Fruit fly (Drosophila melanogaster): ENCODE measurements around the gene B52.

B52 gene

DNA sequence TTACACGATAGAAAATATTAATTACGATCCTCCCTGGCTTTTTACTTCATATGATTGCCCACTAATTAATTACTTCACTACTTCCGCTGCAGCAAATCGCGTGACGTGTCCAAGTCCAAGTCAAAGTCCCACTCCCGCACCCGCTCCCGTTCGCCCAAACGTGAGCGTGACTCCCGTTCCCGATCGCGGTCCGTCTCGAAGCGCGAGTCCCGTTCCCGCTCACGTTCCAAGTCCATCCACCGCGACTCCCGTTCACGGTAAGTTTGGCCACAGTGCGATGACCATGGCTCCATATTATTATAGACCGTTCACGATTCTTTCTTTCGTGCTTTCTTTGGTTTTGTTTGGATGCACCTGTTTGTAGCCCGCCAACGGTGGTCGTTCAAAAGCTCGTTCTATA is 4.9 kb downstream of the B52 start:
- TF ChIP-seq noc (tag; optimal IDR thresholded peaks at IDR 0.05), result no peak

DNA sequence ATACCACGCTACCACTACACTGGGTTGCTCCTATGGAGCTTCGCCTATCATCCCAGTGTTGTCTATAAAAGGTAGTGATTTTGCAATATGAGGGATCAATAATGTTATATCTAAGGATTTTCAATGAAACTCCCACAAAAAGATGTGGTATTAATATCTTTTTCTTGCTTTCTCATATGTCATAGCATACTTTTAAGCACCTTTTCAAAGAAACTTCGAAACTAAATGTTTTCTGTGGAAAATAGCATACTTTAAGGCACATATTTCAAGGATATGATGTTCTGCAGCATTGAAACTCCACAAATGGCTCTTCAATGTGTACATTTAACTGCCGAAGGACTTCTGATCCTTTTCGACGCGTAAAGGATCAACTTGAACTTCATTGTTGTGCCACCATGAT is 11.8 kb downstream of the B52 start:
- no peak for TF ChIP-seq noc (tag; optimal IDR thresholded peaks at IDR 0.05)

DNA sequence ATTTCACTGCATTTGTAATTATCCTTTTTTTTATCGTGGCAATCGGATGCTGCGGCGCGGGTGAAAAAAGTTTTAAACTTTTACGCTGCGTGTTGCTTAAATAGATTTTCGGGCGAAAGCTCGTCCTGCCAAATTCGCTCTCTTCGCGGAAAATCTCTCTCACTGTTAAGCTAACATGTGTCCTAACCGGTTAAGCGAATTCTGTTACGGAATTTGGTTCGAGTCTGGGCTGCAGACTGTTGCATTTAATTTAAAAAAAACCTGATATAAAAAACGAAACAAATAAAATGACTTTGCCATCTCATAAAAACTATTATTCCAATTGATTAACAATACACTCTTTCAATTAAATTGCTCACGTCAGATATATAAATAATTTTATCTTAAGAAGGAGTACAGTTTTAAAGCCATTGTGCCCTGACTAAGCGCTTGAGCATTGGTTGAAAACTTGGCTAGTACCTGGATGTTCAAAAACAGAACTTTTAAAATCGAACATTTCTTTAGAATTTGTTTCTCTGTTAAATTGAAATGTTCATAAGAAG is 13.5 kb downstream of the B52 start, which contains the start of gene Task6:
Gene Task6 (minus strand): TSS at position 51 of the 542 bp plus-strand sequence.
- TF ChIP-seq noc (tag; optimal IDR thresholded peaks at IDR 0.05), result no peak

DNA sequence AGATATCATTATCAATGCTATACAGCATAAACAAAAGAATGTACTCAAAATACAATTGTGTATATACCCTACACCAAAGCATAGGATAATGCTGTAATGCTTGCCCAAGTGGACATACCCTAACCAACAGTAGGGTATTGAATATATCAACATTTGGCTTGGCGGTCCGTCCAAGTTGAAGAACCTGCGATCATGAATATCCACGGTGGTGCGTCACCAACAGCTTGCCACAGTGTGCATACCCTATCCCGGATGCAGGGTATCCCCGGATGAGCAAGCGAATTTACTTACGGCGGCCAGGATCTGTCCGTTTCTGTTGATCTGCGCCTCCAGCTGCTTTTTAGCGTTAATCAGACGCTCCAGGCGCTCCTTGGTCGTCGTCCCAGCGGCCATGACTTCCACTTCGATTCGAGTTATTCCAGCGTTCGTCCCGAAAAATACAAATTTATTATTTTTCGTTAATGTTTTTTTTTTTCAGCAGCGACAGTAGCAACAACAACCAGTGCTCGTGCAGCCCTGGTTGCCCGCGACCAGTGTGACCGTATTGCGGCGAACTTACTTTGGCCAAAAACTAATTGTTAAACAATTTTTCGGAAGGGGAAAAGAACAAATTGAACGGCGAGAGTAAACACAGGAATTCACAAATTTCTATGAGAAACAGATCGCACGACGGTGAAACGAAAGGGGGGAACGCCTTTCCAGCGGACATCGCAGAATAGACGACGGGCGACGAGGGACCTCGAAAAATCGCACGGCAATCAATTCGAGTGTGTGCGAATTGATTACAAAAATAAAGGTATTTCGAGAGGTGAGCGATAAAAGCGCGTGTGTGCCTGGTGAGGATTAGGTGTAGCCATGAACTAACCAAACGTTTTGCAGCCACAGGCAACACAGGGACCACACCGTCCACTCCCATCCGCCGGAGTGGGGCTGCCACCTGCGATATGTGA is 15.3 kb downstream of the B52 start, which contains the start of the genes Lkb1 and CG9588:
Gene Lkb1 (plus strand): TSS at position 413 of the 950 bp plus-strand sequence.
Gene CG9588 (minus strand): TSS at position 545 of the 950 bp plus-strand sequence.
- TF ChIP-seq noc (tag; optimal IDR thresholded peaks at IDR 0.05), result no peak

DNA sequence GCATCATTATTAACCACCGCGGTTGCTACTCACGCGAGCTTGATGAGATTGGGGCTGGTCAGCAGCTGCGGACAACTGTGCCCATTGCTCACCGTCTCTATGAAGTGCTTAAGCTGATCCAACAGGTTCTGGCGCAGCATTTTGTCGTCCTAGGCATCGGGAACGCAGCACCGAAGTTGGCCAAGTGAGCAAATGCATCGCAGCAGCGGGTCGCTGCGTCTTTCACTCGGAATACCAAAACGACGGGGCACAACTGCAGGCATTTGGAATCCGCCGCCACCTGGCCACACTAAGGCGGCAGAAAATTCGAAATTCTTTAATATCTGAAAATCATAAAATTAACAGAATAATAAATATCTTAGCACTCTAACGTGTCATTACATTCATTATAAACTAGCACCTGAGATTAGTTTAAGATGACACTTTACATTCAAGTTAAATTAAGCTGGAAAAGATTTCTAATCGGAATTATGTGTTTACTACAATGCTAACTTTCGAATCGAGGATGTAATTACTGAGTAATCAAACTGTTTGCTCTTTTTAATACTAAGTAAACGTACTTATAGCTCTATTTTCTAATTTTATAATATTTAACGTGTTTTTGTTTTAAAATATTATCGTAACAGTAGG is 22.0 kb downstream of the B52 start:
- TF ChIP-seq noc (tag; optimal IDR thresholded peaks at IDR 0.05), result no peak

DNA sequence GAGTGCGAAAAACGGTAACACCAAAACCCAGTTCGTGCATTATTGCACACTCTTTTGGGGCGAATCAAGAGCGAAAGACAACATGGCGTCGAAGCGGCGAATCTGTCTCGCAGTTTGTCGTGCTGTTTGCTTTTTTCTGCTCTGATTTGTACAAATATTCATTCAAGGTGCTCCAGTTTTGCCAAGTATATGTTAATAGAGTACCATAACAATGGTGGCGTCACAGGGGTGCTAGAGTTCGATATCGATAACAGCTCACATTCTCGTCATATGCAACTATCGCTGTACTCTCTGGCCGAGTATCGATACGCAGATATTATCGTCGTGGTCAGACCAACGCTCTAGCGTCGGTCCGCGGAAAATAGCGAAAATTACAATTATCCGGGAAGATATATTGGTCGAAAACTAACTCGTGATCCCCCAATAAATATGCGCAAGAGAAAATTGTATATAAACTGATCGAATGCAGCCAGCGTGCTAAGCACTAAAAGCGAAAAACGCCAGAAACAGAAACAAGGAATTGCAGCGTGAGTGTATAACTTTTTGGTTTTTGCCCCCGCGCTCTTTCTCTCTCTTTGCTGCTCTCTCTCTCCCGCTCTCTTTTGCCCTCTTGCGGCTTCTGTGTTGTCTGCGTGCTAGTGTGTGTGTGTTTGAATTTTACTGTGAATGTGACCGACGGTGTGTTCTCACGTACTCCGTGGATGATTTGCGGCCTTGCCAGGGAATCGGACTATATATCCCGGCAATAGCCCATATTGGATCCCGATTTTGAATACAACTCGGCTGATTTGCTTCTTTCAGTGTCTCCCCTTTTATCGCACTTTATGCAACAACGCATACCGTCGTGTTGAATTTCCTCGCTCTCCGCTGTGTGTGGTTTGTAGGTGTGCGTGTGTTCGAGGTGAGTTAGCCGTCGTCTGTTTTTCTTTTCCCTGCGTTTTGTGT is 22.8 kb downstream of the B52 start, which contains the start of gene flfl:
Gene flfl (plus strand): TSS at position 298 of the 945 bp plus-strand sequence.
- no peak for TF ChIP-seq noc (tag; optimal IDR thresholded peaks at IDR 0.05)

DNA sequence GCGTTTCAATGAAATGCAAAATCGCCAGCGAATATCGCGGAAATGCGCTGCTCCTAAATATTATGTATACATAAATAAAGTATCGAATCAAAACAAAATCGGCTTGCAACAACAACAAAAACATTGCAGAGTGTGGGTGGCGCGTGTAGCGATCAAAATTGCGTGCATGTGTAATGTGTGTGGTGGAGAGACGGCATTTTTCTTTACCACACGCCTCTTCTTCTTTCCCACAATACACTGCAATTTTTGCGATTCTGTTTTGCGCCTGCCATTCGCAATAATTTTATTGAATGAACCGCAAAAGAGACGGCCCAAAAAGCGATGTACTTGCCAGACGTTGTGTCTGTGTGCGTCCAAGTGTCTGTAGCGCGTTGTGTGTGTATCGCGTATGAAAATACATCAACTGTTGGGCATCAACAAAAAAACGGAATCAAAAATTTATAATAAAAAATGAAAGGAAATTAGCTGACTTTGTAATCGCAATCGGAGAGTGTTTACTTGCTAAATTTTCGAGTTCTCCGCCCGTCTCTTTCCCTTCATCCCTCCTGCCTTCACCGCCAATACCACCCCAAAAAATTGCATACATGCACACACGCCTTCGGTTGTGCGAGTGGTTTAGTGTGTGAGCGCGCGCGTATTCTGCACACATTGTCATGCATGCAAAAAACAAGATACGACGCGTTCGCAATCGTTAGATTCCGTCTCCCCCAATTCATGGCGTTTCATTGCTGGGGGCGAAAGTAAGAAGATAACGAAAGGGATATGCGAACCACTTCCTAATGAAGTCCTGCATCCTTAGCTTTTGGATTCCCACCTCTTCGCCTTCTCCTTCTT is 23.7 kb downstream of the B52 start:
- TF ChIP-seq noc (tag; optimal IDR thresholded peaks at IDR 0.05), result peak; percentile 22

DNA sequence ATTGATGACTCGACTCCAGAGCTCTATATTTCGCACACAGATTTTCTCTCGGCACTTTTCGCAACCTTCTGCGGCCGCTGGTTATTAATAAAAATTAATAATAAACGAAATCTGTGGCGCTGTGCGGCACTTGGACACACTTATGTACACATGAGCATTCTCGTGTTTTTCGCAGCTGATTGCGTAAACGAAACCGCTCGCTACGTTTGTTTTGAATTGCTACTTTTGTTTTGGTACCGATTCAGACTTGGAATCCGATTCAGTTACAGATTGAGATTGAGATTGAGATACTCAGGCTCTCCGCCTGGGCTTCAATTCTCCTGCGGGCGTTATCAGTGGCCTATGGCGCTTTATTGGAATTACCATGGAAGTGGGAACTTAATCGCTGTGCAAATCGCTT is 24.9 kb downstream of the B52 start:
- no peak for TF ChIP-seq noc (tag; optimal IDR thresholded peaks at IDR 0.05)

DNA sequence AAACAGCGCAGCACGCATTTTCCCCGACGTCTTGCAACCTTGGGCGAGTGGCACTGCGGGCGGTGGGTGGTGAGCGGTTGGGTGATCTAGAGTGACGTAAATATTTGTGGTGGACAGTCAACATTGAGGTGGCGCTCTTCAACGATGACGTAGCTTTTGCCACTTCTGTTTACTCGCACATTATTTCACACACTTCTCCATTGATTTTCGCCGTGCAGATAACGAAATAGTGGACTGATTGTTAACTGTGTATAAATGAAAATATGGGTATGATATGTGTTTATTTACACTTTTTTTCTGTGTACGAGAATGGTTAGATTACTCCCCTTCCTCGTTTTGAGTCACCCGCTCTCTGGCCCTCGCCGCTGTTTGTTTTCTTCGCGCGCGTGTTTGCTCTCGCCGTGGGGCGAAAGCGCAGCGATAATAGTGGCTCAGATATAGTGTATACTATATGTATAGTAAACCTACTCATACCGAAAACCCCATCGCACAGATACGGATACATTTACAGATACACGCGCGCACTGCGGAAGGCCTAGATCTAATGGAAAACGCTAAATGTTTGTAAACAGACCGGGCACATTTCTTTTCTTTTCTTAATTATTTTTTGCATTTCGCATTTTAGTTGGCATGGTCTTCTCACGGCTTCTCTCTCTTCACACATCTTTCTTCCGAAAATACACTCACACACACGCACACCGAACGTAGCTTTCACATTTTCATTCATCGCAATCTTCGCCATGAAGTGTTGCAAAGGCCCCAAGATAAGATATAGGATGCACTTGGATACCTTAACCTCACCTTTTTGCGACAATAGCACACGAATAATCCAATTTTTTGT is 25.5 kb downstream of the B52 start, which contains the start of gene omd:
Gene omd (minus strand): TSS at position 840 of the 841 bp plus-strand sequence.
- peak; percentile 63 for TF ChIP-seq noc (tag; optimal IDR thresholded peaks at IDR 0.05)

DNA sequence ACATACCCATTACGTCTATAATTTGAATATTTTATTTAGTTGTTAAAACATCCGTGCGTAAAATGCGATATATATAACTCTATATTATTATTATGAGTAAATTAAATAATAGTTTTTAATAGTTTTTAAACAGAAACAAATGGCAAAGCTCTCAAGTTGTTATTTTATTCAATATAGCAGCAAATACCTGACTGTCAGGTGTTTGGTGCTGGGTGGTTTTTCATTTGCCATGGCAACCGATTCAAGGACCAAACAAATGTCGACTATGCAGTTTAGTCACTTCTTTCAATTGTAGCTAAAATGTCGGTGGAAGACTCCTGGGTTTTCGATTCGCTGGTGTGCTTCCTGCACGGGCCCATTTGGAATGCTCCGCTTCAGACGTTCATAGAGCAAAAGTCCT is 32.6 kb downstream of the B52 start, which contains the start of gene CG14367:
Gene CG14367 (plus strand): TSS at position 301 of the 400 bp plus-strand sequence.
- no peak for TF ChIP-seq noc (tag; optimal IDR thresholded peaks at IDR 0.05)

DNA sequence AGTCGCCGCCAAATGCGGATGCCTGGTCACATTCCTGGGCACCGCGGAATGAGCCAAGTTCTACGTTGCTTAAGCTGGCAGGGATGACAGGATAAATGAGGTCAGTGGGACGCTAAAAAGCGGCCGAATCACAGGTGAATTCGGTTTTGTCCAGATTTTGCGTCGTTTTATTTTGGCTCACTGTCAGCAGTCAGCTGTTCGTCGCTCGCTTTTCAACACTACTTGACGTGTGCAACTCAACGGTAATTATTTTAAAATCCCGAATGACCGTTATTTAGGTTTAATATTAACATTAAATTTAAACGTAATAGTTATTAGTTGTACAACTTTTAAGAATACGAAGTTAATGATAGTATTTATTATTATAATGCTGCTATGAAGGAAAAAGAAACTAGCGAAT is 38.2 kb downstream of the B52 start:
- no peak for TF ChIP-seq noc (tag; optimal IDR thresholded peaks at IDR 0.05)

DNA sequence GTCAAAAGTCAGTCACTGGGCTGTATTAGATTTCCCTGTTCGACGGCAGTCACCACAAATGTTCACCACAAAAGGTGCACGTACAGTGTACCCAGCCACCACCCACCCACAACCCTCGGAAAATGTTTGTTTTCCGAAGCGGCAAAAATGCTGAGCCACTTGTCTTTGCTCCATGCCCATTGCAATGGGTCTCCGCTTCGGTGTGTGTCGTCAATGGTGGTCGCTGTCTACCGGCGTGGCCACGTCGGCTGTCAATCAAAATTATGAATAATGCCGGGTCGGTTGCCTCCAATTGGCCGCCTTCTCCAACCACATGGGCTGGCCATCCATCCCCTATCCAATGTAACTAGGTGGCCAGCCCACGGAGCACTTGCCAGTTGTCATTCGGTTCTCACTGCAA is 39.1 kb downstream of the B52 start, which contains the start of gene ninaB:
Gene ninaB (plus strand): TSS at position 374 of the 400 bp plus-strand sequence.
- TF ChIP-seq noc (tag; optimal IDR thresholded peaks at IDR 0.05), result no peak

DNA sequence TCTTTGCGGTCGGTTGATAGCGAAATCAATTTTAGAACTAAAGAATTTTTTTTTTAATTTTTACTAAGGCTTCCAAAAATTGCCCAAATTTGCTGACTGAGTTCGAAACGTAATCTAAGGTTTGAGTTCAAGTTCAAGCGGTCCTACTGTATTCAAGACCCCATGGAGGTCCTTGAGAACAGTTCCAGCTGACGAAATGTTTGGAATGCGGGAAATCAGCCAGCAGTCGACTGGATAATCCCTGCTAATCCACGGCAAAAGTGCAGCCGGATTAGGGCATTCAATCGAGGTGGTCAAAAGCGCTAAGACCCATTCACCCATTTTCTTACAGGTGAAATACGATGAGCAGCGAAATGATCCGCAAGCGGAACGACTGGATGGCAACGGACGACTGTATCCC is 39.6 kb downstream of the B52 start, which contains the start of gene f-cup:
Gene f-cup (minus strand): TSS at position 101 of the 400 bp plus-strand sequence.
- TF ChIP-seq noc (tag; optimal IDR thresholded peaks at IDR 0.05), result no peak

Measured in whole organism, larva.